Worm (Caenorhabditis elegans): ENCODE measurements around the gene srh-181.

Gene srh-181

ce11 chrV:18508564-18508963 lies 34.2 kb downstream of the srh-181 start, which contains the start of gene Y51A2D.1:
Y51A2D.1 (plus strand) TSS chrV:18508864.
- TF ChIP-seq lin-15B (tag; optimal IDR thresholded peaks at IDR 0.05), result no peak
- TF ChIP-seq nhr-12 (tag; optimal IDR thresholded peaks at IDR 0.05), result no peak
- TF ChIP-seq tbx-2 (tag; optimal IDR thresholded peaks at IDR 0.05), result no peak
- TF ChIP-seq fkh-10 (GFP tag; optimal IDR thresholded peaks at IDR 0.05), result no peak
- TF ChIP-seq nhr-23 (tag; optimal IDR thresholded peaks at IDR 0.05), result no peak
- no peak for TF ChIP-seq nhr-76 (tag; optimal IDR thresholded peaks at IDR 0.05)
- TF ChIP-seq lsy-12 (tag; optimal IDR thresholded peaks at IDR 0.05), result no peak
- no peak for TF ChIP-seq nhr-11 (tag; optimal IDR thresholded peaks at IDR 0.05)

ce11 chrV:18511847-18512246 lies 37.5 kb downstream of the srh-181 start:
- no peak for TF ChIP-seq elt-2 (tag; optimal IDR thresholded peaks at IDR 0.05)
- TF ChIP-seq tbx-2 (tag; optimal IDR thresholded peaks at IDR 0.05), result no peak
- TF ChIP-seq unc-39 (tag; optimal IDR thresholded peaks at IDR 0.05), result no peak
- no peak for TF ChIP-seq aly-2 (tag; optimal IDR thresholded peaks at IDR 0.05)

- TF ChIP-seq pha-4 (tag; optimal IDR thresholded peaks at IDR 0.05), result peak; percentile 29
- TF ChIP-seq nhr-25 (tag; optimal IDR thresholded peaks at IDR 0.05), result no peak
- no peak for TF ChIP-seq R02D3.7 (tag; optimal IDR thresholded peaks at IDR 0.05)
- peak; percentile 94 for TF ChIP-seq pqm-1 (tag; optimal IDR thresholded peaks at IDR 0.05)
- no peak for TF ChIP-seq nhr-43 (tag; optimal IDR thresholded peaks at IDR 0.05; ENCODE audit: poor library complexity, severe bottlenecking)
- TF ChIP-seq elt-3 (tag; optimal IDR thresholded peaks at IDR 0.05), result no peak
- peak; percentile 97 for TF ChIP-seq elt-2 (tag; optimal IDR thresholded peaks at IDR 0.05)
- TF ChIP-seq ceh-9 (tag; optimal IDR thresholded peaks at IDR 0.05), result no peak
- TF ChIP-seq ceh-16 (tag; optimal IDR thresholded peaks at IDR 0.05), result no peak
- no peak for TF ChIP-seq nhr-28 (tag; optimal IDR thresholded peaks at IDR 0.05)
- TF ChIP-seq elt-1 (tag; optimal IDR thresholded peaks at IDR 0.05), result no peak
- TF ChIP-seq lin-15B (tag; optimal IDR thresholded peaks at IDR 0.05), result no peak
- TF ChIP-seq egl-5 (tag; optimal IDR thresholded peaks at IDR 0.05), result no peak
- peak; percentile 26 for TF ChIP-seq jun-1 (tag; optimal IDR thresholded peaks at IDR 0.05)
Measured at ce11 chrV:18516496-18516895, 42.2 kb downstream of the srh-181 start, which contains the start of gene hmit-1.1. hmit-1.1 (plus strand) TSS chrV:18516789.

ce11 chrV:18524460-18524859 lies 50.1 kb downstream of the srh-181 start, which contains the start of gene hmit-1.2:
hmit-1.2 (plus strand) TSS chrV:18524760.
- TF ChIP-seq snpc-4 (tag; optimal IDR thresholded peaks at IDR 0.05), result no peak

Data from whole organism, L3 larva.